Fruit fly (Drosophila melanogaster) whole organism, embryonic: ENCODE data around the gene mask.

ENCODE experiments used
- Atf3 ChIP-seq: fragments of 200-800 bp; sonication (Bioruptor generic); optimal IDR thresholded peaks from 3 replicates; lab custom pipeline; 2016; ENCODE audit warnings: missing biosample characterization, missing genetic modification characterization
- Atf6 ChIP-seq: fragments of 200-800 bp; sonication (Bioruptor generic); IDR thresholded peaks from 2 replicates; pipeline ENCODE4 v1.3.6; 2022; ENCODE audit warnings: missing biosample characterization, missing genetic modification characterization
- Bteb2 ChIP-seq: fragments of 200-800 bp; sonication (Bioruptor generic); optimal IDR thresholded peaks from 2 replicates; lab custom pipeline; 2016; ENCODE audit warnings: missing biosample characterization, missing genetic modification characterization
- CG10543 ChIP-seq: fragments of 200-800 bp; sonication (Bioruptor generic); optimal IDR thresholded peaks from 3 replicates; lab custom pipeline; 2017; ENCODE audit warnings: missing biosample characterization, mild to moderate bottlenecking, missing genetic modification characterization, moderate library complexity
- CG11085 ChIP-seq: fragments of 200-800 bp; sonication (Bioruptor generic); IDR thresholded peaks from 2 replicates; pipeline ENCODE4 v1.3.6; 2022; ENCODE audit warnings: missing biosample characterization, missing genetic modification characterization
- CG14667 ChIP-seq: fragments of 200-800 bp; sonication (Bioruptor generic); IDR thresholded peaks from 2 replicates; pipeline ENCODE4 v1.3.6; 2022; ENCODE audit warnings: missing biosample characterization, missing genetic modification characterization
- CG16863 ChIP-seq: fragments of 200-800 bp; sonication (Bioruptor generic); optimal IDR thresholded peaks from 3 replicates; lab custom pipeline; 2016; ENCODE audit warnings: missing biosample characterization, missing genetic modification characterization
- CG17912 ChIP-seq: fragments of 200-800 bp; sonication (Bioruptor generic); optimal IDR thresholded peaks from 2 replicates; lab custom pipeline; 2018; ENCODE audit warnings: missing biosample characterization, mild to moderate bottlenecking, missing genetic modification characterization
- CG18619 ChIP-seq: fragments of 200-800 bp; sonication (Bioruptor generic); optimal IDR thresholded peaks from 3 replicates; lab custom pipeline; 2017; ENCODE audit warnings: missing biosample characterization, mild to moderate bottlenecking, missing genetic modification characterization
- CG6689 ChIP-seq: fragments of 200-800 bp; sonication (Bioruptor generic); IDR thresholded peaks from 2 replicates; pipeline ENCODE4 v1.3.6; 2022; ENCODE audit warnings: missing biosample characterization, missing genetic modification characterization
- CG7786 ChIP-seq: fragments of 200-800 bp; sonication (Bioruptor generic); optimal IDR thresholded peaks from 2 replicates; lab custom pipeline; 2016; ENCODE audit warnings: missing biosample characterization, missing genetic modification characterization
- CG7839 ChIP-seq: fragments of 200-800 bp; sonication (Bioruptor generic); optimal IDR thresholded peaks from 3 replicates; lab custom pipeline; 2018; ENCODE audit warnings: missing biosample characterization, mild to moderate bottlenecking, missing genetic modification characterization, moderate library complexity
- CG7928 ChIP-seq: fragments of 200-800 bp; sonication (Bioruptor generic); optimal IDR thresholded peaks from 2 replicates; lab custom pipeline; 2017; ENCODE audit warnings: missing biosample characterization, mild to moderate bottlenecking, missing genetic modification characterization
- CTCF ChIP-seq: fragments of 200-800 bp; sonication (Bioruptor generic); optimal IDR thresholded peaks from 2 replicates; lab custom pipeline; 2017; ENCODE audit warnings: missing biosample characterization, mild to moderate bottlenecking, missing genetic modification characterization, moderate library complexity
- Camta ChIP-seq: fragments of 200-800 bp; sonication (Bioruptor generic); optimal IDR thresholded peaks from 2 replicates; lab custom pipeline; 2016; ENCODE audit warnings: missing biosample characterization, missing genetic modification characterization
- Dbx ChIP-seq: fragments of 200-800 bp; sonication (Bioruptor generic); IDR thresholded peaks from 3 replicates; pipeline ENCODE4 v1.3.6; 2022; ENCODE audit warnings: missing biosample characterization, missing genetic modification characterization
- HmgZ ChIP-seq: fragments of 200-800 bp; sonication (Bioruptor generic); optimal IDR thresholded peaks from 2 replicates; lab custom pipeline; 2018; ENCODE audit warnings: missing biosample characterization, mild to moderate bottlenecking, missing genetic modification characterization
- Hr51 ChIP-seq, 2 experiments: fragments of 200-800 bp; sonication (Bioruptor generic); optimal IDR thresholded peaks; 2 replicates in 1 of 2; 3 replicates in 1 of 2; lab custom pipeline; 2016 to 2018; ENCODE audit warnings: missing biosample characterization in 2 of 2, missing genetic modification characterization in 2 of 2, mild to moderate bottlenecking in 1 of 2, moderate library complexity in 1 of 2
- Hsf ChIP-seq: fragments of 200-800 bp; sonication (Bioruptor generic); optimal IDR thresholded peaks from 3 replicates; lab custom pipeline; 2016; ENCODE audit warnings: missing biosample characterization, missing genetic modification characterization
- Mes4 ChIP-seq: fragments of 200-800 bp; sonication (Bioruptor generic); optimal IDR thresholded peaks from 2 replicates; lab custom pipeline; 2016; ENCODE audit warnings: missing biosample characterization, missing genetic modification characterization
- Nf-YC ChIP-seq: fragments of 200-800 bp; optimal IDR thresholded peaks from 3 replicates; lab custom pipeline; 2019; ENCODE audit warnings: missing biosample characterization, mild to moderate bottlenecking, missing genetic modification characterization, moderate library complexity
- Scr ChIP-seq: fragments of 200-800 bp; sonication (Bioruptor generic); IDR thresholded peaks from 2 replicates; pipeline ENCODE4 v1.3.6; 2022; ENCODE audit warnings: missing biosample characterization, missing genetic modification characterization; ENCODE audit not compliant: partially characterized antibody
- Sin3A ChIP-seq: fragments of >200 bp; optimal IDR thresholded peaks from 2 replicates; lab custom pipeline; 2018
- Sox102F ChIP-seq: fragments of 200-800 bp; sonication (Bioruptor generic); optimal IDR thresholded peaks from 2 replicates; lab custom pipeline; 2018; ENCODE audit warnings: missing biosample characterization, mild to moderate bottlenecking, missing genetic modification characterization, moderate library complexity
- Sry-β ChIP-seq: fragments of 200-800 bp; sonication (Bioruptor generic); optimal IDR thresholded peaks from 2 replicates; lab custom pipeline; 2018; ENCODE audit warnings: missing biosample characterization, mild to moderate bottlenecking, missing genetic modification characterization, moderate library complexity
- Tbp ChIP-seq: fragments of >200 bp; optimal IDR thresholded peaks from 2 replicates; lab custom pipeline; 2018; ENCODE audit warnings: missing biosample characterization, missing genetic modification characterization
- aop ChIP-seq: fragments of 200-800 bp; sonication (Bioruptor generic); IDR thresholded peaks from 2 replicates; pipeline ENCODE4 v1.3.6; 2022; ENCODE audit warnings: missing biosample characterization, missing genetic modification characterization
- ara ChIP-seq: fragments of 200-800 bp; sonication (Bioruptor generic); IDR thresholded peaks from 2 replicates; pipeline ENCODE4 v1.3.6; 2022; ENCODE audit warnings: missing biosample characterization, missing genetic modification characterization
- ash1 ChIP-seq: fragments of 200-800 bp; sonication (Bioruptor generic); optimal IDR thresholded peaks from 2 replicates; lab custom pipeline; 2018; ENCODE audit warnings: missing biosample characterization, mild to moderate bottlenecking, missing genetic modification characterization
- bab2 ChIP-seq: fragments of 200-800 bp; sonication (Bioruptor generic); optimal IDR thresholded peaks from 2 replicates; lab custom pipeline; 2016; ENCODE audit warnings: missing biosample characterization, missing genetic modification characterization
- bowl ChIP-seq: fragments of 200-800 bp; sonication (Bioruptor generic); IDR thresholded peaks from 2 replicates; pipeline ENCODE4 v1.3.6; 2022; ENCODE audit warnings: missing biosample characterization, missing genetic modification characterization
- bsh ChIP-seq, 2 experiments: fragments of 200-800 bp; sonication (Bioruptor generic); optimal IDR thresholded peaks; 2 replicates each; lab custom pipeline; 2017 to 2018; ENCODE audit warnings: mild to moderate bottlenecking in 2 of 2, missing biosample characterization in 2 of 2, missing genetic modification characterization in 2 of 2, moderate library complexity in 1 of 2
- cg ChIP-seq: fragments of 200-800 bp; sonication (Bioruptor generic); optimal IDR thresholded peaks from 3 replicates; lab custom pipeline; 2019; ENCODE audit warnings: missing biosample characterization, mild to moderate bottlenecking, missing genetic modification characterization, moderate library complexity
- chif ChIP-seq, 2 experiments: fragments of 200-800 bp; sonication (Bioruptor generic); optimal IDR thresholded peaks; 3 replicates each; lab custom pipeline; 2016; ENCODE audit warnings: missing biosample characterization in 2 of 2, missing genetic modification characterization in 2 of 2
- croc ChIP-seq: fragments of 200-800 bp; sonication (Bioruptor generic); conservative IDR thresholded peaks from 3 replicates; pipeline ENCODE4 v1.3.6; 2022; ENCODE audit warnings: missing biosample characterization, missing genetic modification characterization
- dimm ChIP-seq: fragments of 200-800 bp; sonication (Bioruptor generic); IDR thresholded peaks from 2 replicates; pipeline ENCODE4 v1.3.6; 2022; ENCODE audit warnings: missing biosample characterization, missing genetic modification characterization
- emc ChIP-seq: fragments of 200-800 bp; sonication (Bioruptor generic); optimal IDR thresholded peaks from 2 replicates; lab custom pipeline; 2016; ENCODE audit warnings: missing biosample characterization, missing genetic modification characterization
- grn ChIP-seq: fragments of 200-800 bp; sonication (Bioruptor generic); optimal IDR thresholded peaks from 3 replicates; lab custom pipeline; 2017; ENCODE audit warnings: missing biosample characterization, missing genetic modification characterization
- jumu ChIP-seq: fragments of 200-800 bp; sonication (Bioruptor generic); optimal IDR thresholded peaks from 3 replicates; lab custom pipeline; 2016; ENCODE audit warnings: missing biosample characterization, missing genetic modification characterization
- kah ChIP-seq: fragments of 200-800 bp; sonication (Bioruptor generic); optimal IDR thresholded peaks from 2 replicates; lab custom pipeline; 2018; ENCODE audit warnings: missing biosample characterization, mild to moderate bottlenecking, missing genetic modification characterization
- klu ChIP-seq: fragments of 200-800 bp; sonication (Bioruptor generic); IDR thresholded peaks from 2 replicates; pipeline ENCODE4 v1.3.6; 2022; ENCODE audit warnings: missing biosample characterization, missing genetic modification characterization
- kni ChIP-seq: fragments of 200-800 bp; sonication (Bioruptor generic); optimal IDR thresholded peaks from 3 replicates; lab custom pipeline; 2017; ENCODE audit warnings: mild to moderate bottlenecking, missing biosample characterization, missing genetic modification reagents, missing genetic modification characterization
- lov ChIP-seq, 2 experiments: fragments of 200-800 bp in 1 of 2; fragments of >200 bp in 1 of 2; sonication (Bioruptor generic) in 1 of 2; IDR thresholded peaks in 1 of 2; optimal IDR thresholded peaks in 1 of 2; 2 replicates in 1 of 2; 3 replicates in 1 of 2; pipeline versions ENCODE4 v1.3.6 to Lab custom; 2017 to 2022; ENCODE audit warnings: missing biosample characterization in 1 of 2, missing genetic modification characterization in 1 of 2
- odd ChIP-seq: fragments of 200-800 bp; sonication (Bioruptor generic); optimal IDR thresholded peaks from 2 replicates; lab custom pipeline; 2017; ENCODE audit warnings: missing biosample characterization, mild to moderate bottlenecking, missing genetic modification characterization
- org-1 ChIP-seq: fragments of 200-800 bp; sonication (Bioruptor generic); optimal IDR thresholded peaks from 2 replicates; lab custom pipeline; 2017; ENCODE audit warnings: missing biosample characterization, missing genetic modification characterization
- otp ChIP-seq: fragments of 200-800 bp; sonication (Bioruptor generic); IDR thresholded peaks from 3 replicates; pipeline ENCODE4, ENCODE4 v1.3.6; 2022; ENCODE audit warnings: missing biosample characterization, missing genetic modification characterization
- scrt ChIP-seq: fragments of 200-800 bp; sonication (Bioruptor generic); optimal IDR thresholded peaks from 2 replicates; lab custom pipeline; 2018; ENCODE audit warnings: missing biosample characterization, mild to moderate bottlenecking, missing genetic modification characterization, moderate library complexity
- sd ChIP-seq: fragments of 200-800 bp; sonication (Bioruptor generic); optimal IDR thresholded peaks from 3 replicates; lab custom pipeline; 2018; ENCODE audit warnings: missing biosample characterization, mild to moderate bottlenecking, missing genetic modification characterization, moderate library complexity
- sima ChIP-seq: fragments of 200-800 bp; sonication (Bioruptor generic); optimal IDR thresholded peaks from 2 replicates; lab custom pipeline; 2016; ENCODE audit warnings: missing biosample characterization, missing genetic modification characterization
- so ChIP-seq: fragments of 200-800 bp; sonication (Bioruptor generic); IDR thresholded peaks from 3 replicates; pipeline ENCODE4 v1.3.6; 2022; ENCODE audit warnings: missing biosample characterization, missing genetic modification characterization
- sob ChIP-seq: fragments of 200-800 bp; sonication (Bioruptor generic); IDR thresholded peaks from 2 replicates; pipeline ENCODE4 v1.3.6; 2022; ENCODE audit warnings: missing biosample characterization, missing genetic modification characterization

The mask gene

DNA sequence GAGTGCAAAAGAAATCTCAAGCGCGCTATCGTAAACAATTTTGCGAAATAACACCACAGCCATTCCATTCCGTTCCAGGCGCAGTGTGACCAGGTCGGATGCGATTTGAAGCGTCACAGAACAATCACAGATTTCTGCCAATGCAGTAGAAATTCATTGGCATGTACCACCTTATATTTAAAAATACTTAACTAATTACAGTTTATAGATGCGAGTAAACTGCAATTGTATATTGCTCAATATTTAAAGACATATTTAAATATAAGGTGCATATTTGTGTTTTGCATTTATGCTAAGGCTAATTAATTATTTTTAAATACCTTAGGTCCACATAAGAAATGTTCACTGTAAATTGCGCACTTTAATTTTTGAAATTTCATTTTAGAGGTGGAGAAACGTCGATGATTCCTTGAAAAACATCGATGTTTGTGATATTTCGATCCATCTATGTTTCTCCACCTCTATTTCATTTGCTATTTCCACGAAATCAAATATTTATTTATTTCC is 36.9 kb upstream of the mask start, which contains the start of the genes SMC6 and CG6204 (continued):
- TF ChIP-seq bab2 (GFP tag; lab: Kevin White, UChicago) (peak; percentile 83), croc (GFP tag; lab: Robert Waterston, UW) (peak; percentile 85), lov (optimal IDR thresholded peaks at IDR 0.05; lab: Kevin White, UChicago) (no peak), lov (GFP tag; IDR thresholded peaks at IDR 0.05; lab: Robert Waterston, UW) (peak; percentile 89), HmgZ (peak; percentile 96), Sry-β (GFP tag; lab: Kevin White, UChicago) (peak; percentile 17), Sin3A (lab: Kevin White, UChicago) (peak; percentile 14), Sox102F (GFP tag; lab: Kevin White, UChicago) (peak; percentile 95), CTCF (GFP tag; lab: Kevin White, UChicago) (peak; percentile 45), org-1 (GFP tag; lab: Kevin White, UChicago) (peak; percentile 88), bowl (peak; percentile 83), CG7839 (tag; lab: Kevin White, UChicago) (peak; percentile 97), ara (GFP tag; lab: Robert Waterston, UW) (peak; percentile 93), CG17912 (GFP tag; lab: Kevin White, UChicago) (peak; percentile 82), otp (GFP tag; lab: Robert Waterston, UW) (peak; percentile 84), sob (GFP tag; lab: Robert Waterston, UW) (peak; percentile 95), CG10543 (peak; percentile 91), Bteb2 (peak; percentile 90), Hr51 (GFP tag; optimal IDR thresholded peaks at IDR 0.05; lab: Kevin White, UChicago) (peak; percentile 84 to 97), Scr (GFP tag; lab: Robert Waterston, UW) (peak; percentile 59), klu (GFP tag; lab: Robert Waterston, UW) (peak; percentile 93), Mes4 (GFP tag; lab: Kevin White, UChicago) (peak; percentile 58), Atf3 (GFP tag; lab: Kevin White, UChicago) (peak; percentile 44), sd (peak; percentile 92), Dbx (GFP tag; lab: Robert Waterston, UW) (peak; percentile 95), kah (GFP tag; lab: Kevin White, UChicago) (peak; percentile 79), kni (GFP tag; lab: Kevin White, UChicago) (no peak), bsh (GFP tag; optimal IDR thresholded peaks at IDR 0.05; lab: Kevin White, UChicago) (peak; percentile 72 to 94), CG14667 (peak; percentile 90), CG7928 (GFP tag; lab: Kevin White, UChicago) (peak; percentile 66), Camta (GFP tag; lab: Kevin White, UChicago) (peak; percentile 77), ash1 (peak; percentile 19), so (peak; percentile 90), odd (GFP tag; lab: Kevin White, UChicago) (peak; percentile 84), jumu (GFP tag; lab: Kevin White, UChicago) (peak; percentile 82), chif (GFP tag; optimal IDR thresholded peaks at IDR 0.05; lab: Kevin White, UChicago) (peak; percentile 83 to 91), grn (no peak), CG18619 (GFP tag; lab: Kevin White, UChicago) (peak; percentile 92), aop (GFP tag; lab: Robert Waterston, UW) (peak; percentile 18; the same call in 1 of the 2 replicates), Nf-YC (peak; percentile 86), CG16863 (GFP tag; lab: Kevin White, UChicago) (peak; percentile 74), scrt (GFP tag; lab: Kevin White, UChicago) (no peak), dimm (peak; percentile 75), CG11085 (GFP tag; lab: Robert Waterston, UW) (peak; percentile 86), CG6689 (GFP tag; lab: Robert Waterston, UW) (peak; percentile 96), cg (GFP tag; lab: Kevin White, UChicago) (no peak), sima (GFP tag; lab: Kevin White, UChicago) (peak; percentile 74), Hsf (GFP tag; lab: Kevin White, UChicago) (peak; percentile 94), CG7786 (peak; percentile 79), emc (GFP tag; lab: Kevin White, UChicago) (peak; percentile 40), Atf6 (GFP tag; lab: Robert Waterston, UW) (peak; percentile 94), Tbp (GFP tag; lab: Kevin White, UChicago) (no peak)
